Worm (Caenorhabditis elegans) whole organism, late embryonic: Measurements from ENCODE around the gene R06F6.12.

ENCODE experiments used
- C08G9.2 ChIP-seq: sonication (generic microtip); optimal IDR thresholded peaks from 2 replicates; lab custom pipeline; 2016; ENCODE audit warnings: mild to moderate bottlenecking, missing genetic modification characterization, moderate library complexity, missing compliant biosample characterization
- C38D4.7 ChIP-seq: fragments of 200-800 bp; sonication (Bioruptor generic); optimal IDR thresholded peaks from 2 replicates; lab custom pipeline; 2018; ENCODE audit warnings: mild to moderate bottlenecking, missing genetic modification characterization, moderate library complexity, missing compliant biosample characterization
- K09A11.1 ChIP-seq: sonication (generic microtip); optimal IDR thresholded peaks from 2 replicates; lab custom pipeline; 2017; ENCODE audit warnings: antibody characterized with exemption, mild to moderate bottlenecking, missing genetic modification characterization, missing compliant biosample characterization; ENCODE audit not compliant: insufficient read depth
- ama-1 ChIP-seq: fragments of 150-350 bp; optimal IDR thresholded peaks from 2 replicates; lab custom pipeline; 2014
- ceh-14 ChIP-seq: sonication (generic microtip); optimal IDR thresholded peaks from 2 replicates; lab custom pipeline; 2016; ENCODE audit warnings: missing genotype, missing genetic modification characterization, missing compliant biosample characterization
- ceh-18 ChIP-seq: sonication (generic microtip); optimal IDR thresholded peaks from 2 replicates; lab custom pipeline; 2016; ENCODE audit warnings: missing genetic modification characterization, missing compliant biosample characterization
- ceh-19 ChIP-seq: fragments of 200-800 bp; sonication (Bioruptor generic); optimal IDR thresholded peaks from 2 replicates; lab custom pipeline; 2018; ENCODE audit warnings: mild to moderate bottlenecking, missing genetic modification characterization, missing compliant biosample characterization
- ceh-2 ChIP-seq: sonication (generic microtip); optimal IDR thresholded peaks from 2 replicates; lab custom pipeline; 2016; ENCODE audit warnings: missing genotype, missing genetic modification characterization, missing compliant biosample characterization
- ceh-31 ChIP-seq: sonication (generic microtip); optimal IDR thresholded peaks from 2 replicates; lab custom pipeline; 2016; ENCODE audit warnings: missing genetic modification characterization, missing compliant biosample characterization
- ceh-34 ChIP-seq: sonication (generic microtip); optimal IDR thresholded peaks from 2 replicates; lab custom pipeline; 2016; ENCODE audit warnings: mild to moderate bottlenecking, missing genetic modification characterization, missing compliant biosample characterization
- ceh-6 ChIP-seq: fragments of 200-800 bp; sonication (Bioruptor generic); optimal IDR thresholded peaks from 2 replicates; lab custom pipeline; 2018; ENCODE audit warnings: mild to moderate bottlenecking, missing genetic modification characterization, missing compliant biosample characterization
- dve-1 ChIP-seq: sonication (generic microtip); optimal IDR thresholded peaks from 2 replicates; lab custom pipeline; 2017; ENCODE audit warnings: antibody characterized with exemption, mild to moderate bottlenecking, missing genetic modification characterization, missing compliant biosample characterization
- elt-2 ChIP-seq: sonication (generic microtip); optimal IDR thresholded peaks from 2 replicates; lab custom pipeline; 2016; ENCODE audit warnings: missing genetic modification reagents, missing genetic modification characterization, missing compliant biosample characterization
- ets-4 ChIP-seq: sonication (generic microtip); optimal IDR thresholded peaks from 2 replicates; lab custom pipeline; 2016; ENCODE audit warnings: missing genetic modification characterization, missing compliant biosample characterization
- eyg-1 ChIP-seq: sonication (generic microtip); optimal IDR thresholded peaks from 2 replicates; lab custom pipeline; 2016; ENCODE audit warnings: missing genotype, missing genetic modification characterization, missing compliant biosample characterization
- fax-1 ChIP-seq: sonication (generic microtip); optimal IDR thresholded peaks from 2 replicates; lab custom pipeline; 2016; ENCODE audit warnings: missing genotype, missing genetic modification characterization, missing compliant biosample characterization
- fkh-10 ChIP-seq: fragments of 150-350 bp; optimal IDR thresholded peaks from 2 replicates; lab custom pipeline; 2014; ENCODE audit warnings: missing biosample characterization, missing genetic modification reagents, missing genetic modification characterization
- hlh-13 ChIP-seq: fragments of 200-800 bp; sonication (Bioruptor generic); optimal IDR thresholded peaks from 2 replicates; lab custom pipeline; 2018; ENCODE audit warnings: mild to moderate bottlenecking, missing genetic modification characterization, missing compliant biosample characterization
- hlh-15 ChIP-seq: sonication (generic microtip); optimal IDR thresholded peaks from 2 replicates; lab custom pipeline; 2016; ENCODE audit warnings: missing genetic modification characterization, missing compliant biosample characterization
- hlh-8 ChIP-seq: sonication (generic microtip); optimal IDR thresholded peaks from 2 replicates; lab custom pipeline; 2016; ENCODE audit warnings: missing genotype, missing genetic modification characterization, missing compliant biosample characterization
- madf-2 ChIP-seq: sonication (generic microtip); optimal IDR thresholded peaks from 2 replicates; lab custom pipeline; 2017; ENCODE audit warnings: missing genetic modification characterization, missing compliant biosample characterization
- nfya-1 ChIP-seq: sonication (generic microtip); optimal IDR thresholded peaks from 2 replicates; lab custom pipeline; 2017; ENCODE audit warnings: missing genetic modification characterization, mild to moderate bottlenecking, missing compliant biosample characterization, antibody characterized with exemption, moderate library complexity
- nhr-232 ChIP-seq: sonication (generic microtip); optimal IDR thresholded peaks from 2 replicates; lab custom pipeline; 2016; ENCODE audit warnings: missing genetic modification characterization, missing compliant biosample characterization
- npax-4 ChIP-seq: sonication (generic microtip); optimal IDR thresholded peaks from 2 replicates; lab custom pipeline; 2016; ENCODE audit warnings: missing genetic modification characterization, missing compliant biosample characterization
- pag-3 ChIP-seq: sonication (generic microtip); optimal IDR thresholded peaks from 2 replicates; lab custom pipeline; 2016; ENCODE audit warnings: missing compliant biosample characterization, missing genetic modification characterization, borderline replicate concordance
- pqm-1 ChIP-seq: sonication (generic microtip); optimal IDR thresholded peaks from 2 replicates; lab custom pipeline; 2016; ENCODE audit warnings: missing genetic modification characterization, missing compliant biosample characterization
- rnt-1 ChIP-seq: sonication (generic microtip); optimal IDR thresholded peaks from 2 replicates; lab custom pipeline; 2016; ENCODE audit warnings: missing genetic modification characterization, missing compliant biosample characterization
- sox-2 ChIP-seq: fragments of 200-800 bp; sonication (Bioruptor generic); IDR thresholded peaks from 2 replicates; pipeline ENCODE4 v1.3.6; 2022; ENCODE audit warnings: missing genetic modification reagents, missing genetic modification characterization, missing compliant biosample characterization
- tbx-7 ChIP-seq: sonication (generic microtip); optimal IDR thresholded peaks from 2 replicates; lab custom pipeline; 2016; ENCODE audit warnings: missing genotype, missing genetic modification characterization, missing compliant biosample characterization
- ttx-3 ChIP-seq: sonication (generic microtip); optimal IDR thresholded peaks from 2 replicates; lab custom pipeline; 2016; ENCODE audit warnings: missing genetic modification reagents, missing genetic modification characterization, missing compliant biosample characterization
- unc-3 ChIP-seq, 2 experiments: fragments of 200-800 bp in 1 of 2; sonication (Bioruptor generic) in 1 of 2; sonication (generic microtip) in 1 of 2; conservative IDR thresholded peaks in 1 of 2; optimal IDR thresholded peaks in 1 of 2; 2 replicates each; pipeline versions ENCODE4 v1.3.6 to Lab custom; 2016 to 2022; ENCODE audit warnings: missing compliant biosample characterization in 2 of 2, missing genetic modification characterization in 2 of 2, missing genetic modification reagents in 1 of 2
- unc-55 ChIP-seq: sonication (generic microtip); optimal IDR thresholded peaks from 2 replicates; lab custom pipeline; 2017; ENCODE audit warnings: missing biosample characterization, missing genetic modification reagents, missing genetic modification characterization
- unc-86 ChIP-seq: sonication (generic microtip); optimal IDR thresholded peaks from 2 replicates; lab custom pipeline; 2016; ENCODE audit warnings: missing genetic modification characterization, missing compliant biosample characterization
- zip-5 ChIP-seq: sonication (generic microtip); optimal IDR thresholded peaks from 2 replicates; lab custom pipeline; 2016; ENCODE audit warnings: missing genetic modification characterization, missing compliant biosample characterization

Gene R06F6.12

DNA sequence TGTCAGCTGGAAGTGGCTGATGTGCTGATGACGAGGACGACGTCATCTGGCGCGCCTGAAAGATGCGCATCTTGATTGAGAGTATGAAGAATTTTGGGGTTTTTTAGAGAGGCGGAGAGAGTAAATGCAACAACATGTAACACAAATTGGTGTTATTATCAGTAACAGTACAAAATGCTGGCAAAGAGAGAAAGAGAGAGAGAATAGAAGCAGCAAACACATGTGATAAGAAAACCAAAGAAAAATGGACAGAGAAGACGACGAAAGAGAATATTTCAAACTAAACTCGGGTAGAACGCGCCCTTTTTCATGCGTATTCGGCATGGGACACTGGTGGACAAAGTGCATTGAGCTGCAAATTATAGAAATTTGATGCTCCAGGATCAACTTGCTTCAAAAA lies 37.0 kb upstream of the R06F6.12 start, which contains the start of gene M106.3:
M106.3 (minus strand) TSS at position 70 of the 400 bp plus-strand sequence.
- TF ChIP-seq elt-2 (tag; lab: Kevin White, UChicago) (peak; percentile 15), ceh-31 (no peak)

DNA sequence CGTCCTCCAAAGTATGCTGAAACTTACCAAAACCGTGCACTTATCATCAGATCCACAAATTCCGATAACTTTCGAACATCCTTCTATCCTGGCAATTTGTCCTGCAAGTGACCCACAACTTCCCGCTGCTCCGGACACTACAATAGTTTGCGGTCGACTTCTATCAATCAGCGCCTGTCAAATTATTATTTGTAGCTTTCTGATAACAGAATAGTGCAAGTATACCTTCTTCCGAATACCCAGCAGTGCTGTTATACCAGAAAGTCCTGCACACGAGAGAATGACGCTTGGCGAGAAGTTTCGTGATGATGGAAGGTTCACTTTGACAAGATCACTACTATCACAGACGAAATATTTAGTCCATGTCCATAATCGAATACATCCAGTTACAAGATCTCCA lies 35.5 kb upstream of the R06F6.12 start:
- TF ChIP-seq hlh-8 (tag; lab: Kevin White, UChicago) (no peak), pag-3 (tag; lab: Kevin White, UChicago) (no peak), pqm-1 (tag; lab: Kevin White, UChicago) (no peak), elt-2 (tag; lab: Kevin White, UChicago) (no peak), sox-2 (GFP tag; lab: Robert Waterston, UW) (no peak), madf-2 (tag; lab: Kevin White, UChicago) (no peak), hlh-15 (no peak), ceh-14 (tag; lab: Kevin White, UChicago) (no peak), unc-3 (GFP tag; conservative IDR thresholded peaks at IDR 0.05; lab: Robert Waterston, UW) (no peak), unc-3 (tag; optimal IDR thresholded peaks at IDR 0.05; lab: Kevin White, UChicago) (no peak), ceh-19 (GFP tag; lab: Kevin White, UChicago) (no peak), tbx-7 (tag; lab: Kevin White, UChicago) (no peak), ceh-2 (tag; lab: Kevin White, UChicago) (no peak), ceh-6 (GFP tag; lab: Kevin White, UChicago) (no peak), unc-86 (tag; lab: Kevin White, UChicago) (no peak)
- TF ChIP-seq, all 69 proteins: peak for 0

DNA sequence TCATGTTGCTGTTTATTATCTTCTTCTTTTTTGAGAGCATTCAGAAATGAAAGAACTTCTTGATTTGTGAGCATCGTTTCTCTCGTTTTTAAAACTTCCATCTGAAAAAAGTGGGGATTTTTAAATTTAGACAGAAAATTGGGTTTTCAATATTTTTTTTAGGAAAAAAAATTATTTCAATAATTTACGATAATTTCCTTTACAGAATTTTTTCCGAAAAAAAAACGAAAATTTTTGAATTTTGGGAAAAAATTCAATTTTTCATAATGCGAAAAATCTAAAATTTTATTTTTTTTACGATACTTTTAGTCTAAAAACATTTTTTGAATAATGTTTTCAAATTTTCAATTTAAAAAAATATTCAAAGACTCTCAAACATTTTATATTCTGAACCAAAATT lies 33.2 kb upstream of the R06F6.12 start, which contains the start of gene M106.7:
M106.7 (minus strand) TSS at position 101 of the 400 bp plus-strand sequence.
- TF ChIP-seq ceh-19 (GFP tag; lab: Kevin White, UChicago) (no peak), unc-55 (no peak), ttx-3 (no peak), nhr-232 (tag; lab: Kevin White, UChicago) (no peak), nfya-1 (tag; lab: Kevin White, UChicago) (no peak), unc-86 (tag; lab: Kevin White, UChicago) (no peak), dve-1 (tag; lab: Kevin White, UChicago) (no peak), rnt-1 (tag; lab: Kevin White, UChicago) (no peak), ceh-18 (tag; lab: Kevin White, UChicago) (no peak), eyg-1 (tag; lab: Kevin White, UChicago) (no peak), C08G9.2 (tag; lab: Kevin White, UChicago) (no peak), fax-1 (tag; lab: Kevin White, UChicago) (no peak), K09A11.1 (tag; lab: Kevin White, UChicago) (no peak), hlh-13 (GFP tag; lab: Kevin White, UChicago) (no peak), ceh-31 (no peak), npax-4 (tag; lab: Kevin White, UChicago) (no peak), ceh-14 (tag; lab: Kevin White, UChicago) (no peak), C38D4.7 (GFP tag; lab: Kevin White, UChicago) (no peak), ets-4 (tag; lab: Kevin White, UChicago) (no peak), ama-1 (lab: Kevin White, UChicago) (no peak)

DNA sequence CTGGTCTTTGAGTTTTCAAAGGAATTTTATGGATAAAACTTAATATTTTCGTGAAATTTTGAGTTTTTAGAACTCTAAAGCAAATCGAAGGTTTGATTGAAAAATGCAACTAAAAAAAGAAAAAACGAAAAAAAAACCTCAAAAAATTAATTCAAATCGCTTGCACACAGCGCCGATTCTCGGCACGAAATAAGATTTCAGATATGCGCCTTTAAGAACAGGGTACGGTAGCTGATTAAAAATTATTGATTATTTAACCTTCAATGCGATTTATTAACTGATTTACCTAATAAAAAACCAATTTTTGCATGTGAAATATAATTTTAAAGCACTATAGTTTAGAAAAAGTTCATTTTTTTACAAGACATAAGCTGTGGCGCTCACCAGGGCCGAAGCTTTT lies 29.0 kb upstream of the R06F6.12 start:
- TF ChIP-seq elt-2 (tag; lab: Kevin White, UChicago) (no peak), unc-86 (tag; lab: Kevin White, UChicago) (no peak), fkh-10 (GFP tag; lab: Kevin White, UChicago) (no peak), ceh-18 (tag; lab: Kevin White, UChicago) (no peak), zip-5 (tag; lab: Kevin White, UChicago) (no peak), nhr-232 (tag; lab: Kevin White, UChicago) (no peak), hlh-15 (no peak), ceh-34 (tag; lab: Kevin White, UChicago) (no peak)
